Worm (Caenorhabditis elegans): Measurements from ENCODE around the gene F27E5.7.

Gene F27E5.7

DNA sequence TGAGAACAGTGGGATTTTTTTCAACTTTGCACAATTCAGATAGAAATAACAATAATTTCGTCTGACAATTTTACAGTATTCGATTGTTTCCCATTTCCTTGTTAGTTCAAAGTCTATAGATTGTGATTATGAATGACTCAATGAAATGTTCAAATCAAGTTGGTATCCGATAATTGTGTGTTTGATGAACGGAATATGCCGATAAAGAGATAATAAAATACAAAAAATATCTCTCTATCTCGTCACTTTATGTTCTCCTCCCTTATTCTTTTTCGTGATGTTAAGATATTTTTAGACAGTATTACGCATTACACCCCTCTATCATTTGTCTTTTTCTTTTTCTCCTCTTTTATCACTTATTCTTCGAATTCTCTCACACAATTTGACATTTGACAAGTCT is at the start of gene F27E5.7:
F27E5.7 (plus strand) TSS at position 301 of the 400 bp plus-strand sequence.
- TF ChIP-seq eor-1 (tag; optimal IDR thresholded peaks at IDR 0.05) (no peak), elt-1 (tag; optimal IDR thresholded peaks at IDR 0.05) (no peak), elt-2 (tag; optimal IDR thresholded peaks at IDR 0.05) (no peak), pha-4 (tag; optimal IDR thresholded peaks at IDR 0.05) (no peak), ztf-11 (tag; optimal IDR thresholded peaks at IDR 0.05) (no peak), R02D3.7 (tag; optimal IDR thresholded peaks at IDR 0.05) (no peak), unc-62 (GFP tag; optimal IDR thresholded peaks at IDR 0.05) (no peak), ama-1 (optimal IDR thresholded peaks at IDR 0.05) (no peak), egl-27 (tag; optimal IDR thresholded peaks at IDR 0.05) (no peak), jun-1 (tag; optimal IDR thresholded peaks at IDR 0.05) (no peak), ZK546.5 (tag; optimal IDR thresholded peaks at IDR 0.05) (no peak), tbx-2 (tag; optimal IDR thresholded peaks at IDR 0.05) (no peak), nhr-76 (tag; optimal IDR thresholded peaks at IDR 0.05) (no peak), pqm-1 (tag; optimal IDR thresholded peaks at IDR 0.05) (no peak), fkh-2 (tag; optimal IDR thresholded peaks at IDR 0.05) (no peak)

DNA sequence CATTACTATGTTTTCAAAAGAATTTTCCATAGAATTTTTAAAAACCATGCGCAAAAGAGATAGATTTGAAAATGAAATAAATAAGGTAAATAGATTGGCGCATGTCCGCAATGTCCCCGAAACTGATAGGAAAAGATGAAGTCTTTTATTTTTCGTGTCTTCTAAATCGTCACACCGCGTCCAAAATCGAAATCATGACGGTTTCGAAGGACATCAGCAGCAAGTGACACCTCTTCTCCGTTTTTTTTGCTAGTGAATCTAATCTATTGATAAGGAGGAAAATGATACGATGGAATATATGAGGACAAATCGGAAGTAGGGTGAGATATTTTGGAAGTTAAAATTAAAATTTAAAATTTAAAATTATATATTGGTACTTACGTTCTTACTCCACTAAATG is 48.6 kb upstream of the F27E5.7 start:
- TF ChIP-seq elt-3 (tag; optimal IDR thresholded peaks at IDR 0.05) (peak in 2 of 3 experiments; percentile 71 to 92), hmg-11 (tag; optimal IDR thresholded peaks at IDR 0.05) (no peak)

DNA sequence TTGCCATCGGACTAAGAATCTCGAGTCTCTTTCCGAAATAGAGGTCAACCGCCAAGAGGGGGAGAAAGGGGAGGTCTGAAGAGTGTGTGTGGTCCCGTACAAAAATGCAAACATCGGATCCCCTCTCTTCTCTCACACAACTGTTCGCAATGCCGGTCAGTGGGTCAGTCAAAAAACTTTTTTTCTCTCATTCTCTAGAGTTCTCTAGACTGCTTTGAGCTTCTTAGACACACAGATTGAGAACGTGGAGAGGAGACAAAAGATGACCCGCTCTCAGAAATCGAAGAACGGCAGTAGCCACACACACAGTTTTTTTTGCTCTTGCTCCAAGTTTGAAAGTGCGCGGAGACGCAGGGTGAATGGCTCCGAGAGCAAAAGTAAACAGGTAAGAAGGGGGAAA is 46.8 kb upstream of the F27E5.7 start:
- no peak for TF ChIP-seq aly-2 (tag; optimal IDR thresholded peaks at IDR 0.05)
- TF ChIP-seq pha-4 (tag; optimal IDR thresholded peaks at IDR 0.05) = peak; percentile 84
- no peak for TF ChIP-seq ama-1 (optimal IDR thresholded peaks at IDR 0.05)

DNA sequence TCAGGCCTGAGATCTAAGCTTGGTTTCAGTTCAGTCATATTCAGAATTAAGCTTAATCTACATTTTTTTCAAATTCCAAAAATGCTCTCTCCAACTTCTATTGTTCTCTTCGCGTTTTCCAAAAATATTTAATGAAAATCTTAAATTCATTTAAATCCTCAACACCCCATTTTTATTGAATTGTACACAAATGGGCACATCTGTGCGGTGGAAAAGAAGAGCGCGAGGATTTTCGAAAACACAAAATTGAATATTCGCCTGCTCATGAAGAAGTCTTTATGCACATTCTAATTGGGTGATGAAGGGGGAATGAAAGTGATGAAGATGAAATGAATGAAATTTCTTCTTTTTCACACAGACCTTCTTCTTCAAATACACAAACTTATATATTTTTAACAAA is 38.1 kb upstream of the F27E5.7 start:
- TF ChIP-seq fkh-2 (tag; optimal IDR thresholded peaks at IDR 0.05) (no peak), tbx-2 (tag; optimal IDR thresholded peaks at IDR 0.05) (no peak), mml-1 (tag; optimal IDR thresholded peaks at IDR 0.05) (no peak), pqm-1 (tag; optimal IDR thresholded peaks at IDR 0.05) (no peak), mdl-1 (tag; optimal IDR thresholded peaks at IDR 0.05) (no peak), aly-2 (tag; optimal IDR thresholded peaks at IDR 0.05) (no peak), eor-1 (tag; optimal IDR thresholded peaks at IDR 0.05) (no peak), unc-39 (tag; optimal IDR thresholded peaks at IDR 0.05) (no peak), ama-1 (optimal IDR thresholded peaks at IDR 0.05) (no peak), daf-12 (tag; optimal IDR thresholded peaks at IDR 0.05) (no peak), fos-1 (tag; optimal IDR thresholded peaks at IDR 0.05) (no peak), egl-5 (tag; optimal IDR thresholded peaks at IDR 0.05) (no peak), fkh-10 (GFP tag; optimal IDR thresholded peaks at IDR 0.05) (no peak), ztf-4 (tag; optimal IDR thresholded peaks at IDR 0.05) (no peak), ZK546.5 (tag; optimal IDR thresholded peaks at IDR 0.05) (no peak), elt-1 (tag; optimal IDR thresholded peaks at IDR 0.05) (no peak), lsy-12 (tag; optimal IDR thresholded peaks at IDR 0.05) (no peak), ceh-28 (tag; optimal IDR thresholded peaks at IDR 0.05) (no peak), nhr-28 (tag; optimal IDR thresholded peaks at IDR 0.05) (no peak)

DNA sequence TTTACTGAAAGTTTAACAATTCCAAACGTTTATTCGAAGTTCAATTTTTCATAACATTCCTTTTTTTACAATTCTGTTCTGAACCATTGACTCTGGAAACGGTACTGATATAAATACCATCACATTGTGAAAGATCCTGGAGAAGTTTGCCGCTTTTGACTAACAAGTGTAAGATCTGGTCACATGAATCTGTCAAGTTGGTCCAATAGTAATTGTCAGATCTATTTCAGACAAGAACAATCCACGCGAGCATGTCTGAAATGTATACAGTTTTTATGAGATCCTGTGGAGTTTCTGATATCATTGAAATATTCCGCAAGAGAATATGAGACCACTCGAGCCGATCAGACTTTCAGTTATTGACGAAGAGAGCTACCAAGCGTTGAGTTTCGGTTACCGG is 29.4 kb upstream of the F27E5.7 start:
- TF ChIP-seq sea-2 (GFP tag; optimal IDR thresholded peaks at IDR 0.05) = no peak
- no peak for TF ChIP-seq mml-1 (tag; optimal IDR thresholded peaks at IDR 0.05)
- TF ChIP-seq hmg-11 (tag; optimal IDR thresholded peaks at IDR 0.05) = no peak
- no peak for TF ChIP-seq fkh-2 (tag; optimal IDR thresholded peaks at IDR 0.05)
- TF ChIP-seq nhr-43 (tag; optimal IDR thresholded peaks at IDR 0.05; ENCODE audit: poor library complexity, severe bottlenecking) = no peak
- no peak for TF ChIP-seq skn-1 (tag; optimal IDR thresholded peaks at IDR 0.05)
- TF ChIP-seq eor-1 (tag; optimal IDR thresholded peaks at IDR 0.05) = no peak
- TF ChIP-seq ztf-4 (tag; optimal IDR thresholded peaks at IDR 0.05) = no peak
- TF ChIP-seq zag-1 (tag; optimal IDR thresholded peaks at IDR 0.05) = no peak
- TF ChIP-seq ZK546.5 (tag; optimal IDR thresholded peaks at IDR 0.05) = no peak
